Fruit fly (Drosophila melanogaster): ENCODE results near the gene CG17477.

CG17477 gene

DNA sequence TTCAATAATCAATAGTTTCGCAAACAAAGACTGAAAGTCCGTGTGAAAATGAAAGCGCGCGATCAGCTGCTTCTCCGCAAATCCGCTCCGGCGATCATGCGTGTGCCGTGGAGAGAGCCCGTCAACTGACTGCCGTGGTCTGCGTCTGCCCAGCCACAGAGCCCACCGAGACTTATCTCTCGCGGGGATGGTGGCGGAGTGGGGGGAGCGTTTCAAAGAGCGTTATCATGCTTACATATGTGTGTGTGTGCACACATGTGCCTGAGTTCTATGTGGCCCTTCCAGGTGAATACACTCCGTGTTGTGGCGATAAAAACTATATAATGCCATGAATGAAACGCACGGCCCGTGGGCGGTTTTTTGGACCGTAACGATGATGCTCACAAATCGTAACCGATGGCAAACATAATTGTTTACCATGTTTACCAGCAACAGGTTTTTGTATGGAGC lies 48.7 kb downstream of the CG17477 start:
- TF ChIP-seq exex (tag; optimal IDR thresholded peaks at IDR 0.05) (peak; percentile 52), Jarid2 (GFP tag; optimal IDR thresholded peaks at IDR 0.05) (peak; percentile 64), grau (tag; optimal IDR thresholded peaks at IDR 0.05) (no peak), Awh (GFP tag; IDR thresholded peaks at IDR 0.05) (no peak), gcm2 (GFP tag; optimal IDR thresholded peaks at IDR 0.05) (no peak), klu (GFP tag; IDR thresholded peaks at IDR 0.05) (no peak), oc (tag; optimal IDR thresholded peaks at IDR 0.05) (no peak), NfI (GFP tag; optimal IDR thresholded peaks at IDR 0.05) (no peak), CG5953 (GFP tag; IDR thresholded peaks at IDR 0.05) (peak; percentile 3; the same call in 1 of the 2 replicates), CG15514 (GFP tag; optimal IDR thresholded peaks at IDR 0.05) (peak; percentile 22), CG15601 (tag; optimal IDR thresholded peaks at IDR 0.05) (no peak), NC2α (GFP tag; optimal IDR thresholded peaks at IDR 0.05) (no peak), CG17385 (GFP tag; optimal IDR thresholded peaks at IDR 0.05) (no peak), Nf-YA (GFP tag; IDR thresholded peaks at IDR 0.05) (no peak), gt (GFP tag; IDR thresholded peaks at IDR 0.05) (no peak), CG6765 (GFP tag; optimal IDR thresholded peaks at IDR 0.05) (no peak), da (GFP tag; optimal IDR thresholded peaks at IDR 0.05) (no peak), mld (GFP tag; IDR thresholded peaks at IDR 0.05; ENCODE audit: partially characterized antibody) (no peak), dmrt99B (tag; optimal IDR thresholded peaks at IDR 0.05) (no peak), lmd (GFP tag; IDR thresholded peaks at IDR 0.05) (no peak), CG2202 (tag; optimal IDR thresholded peaks at IDR 0.05) (no peak), CG4424 (GFP tag; optimal IDR thresholded peaks at IDR 0.05) (no peak), bcd (GFP tag; optimal IDR thresholded peaks at IDR 0.05) (no peak), CG5245 (GFP tag; optimal IDR thresholded peaks at IDR 0.05) (no peak), CG1603 (tag; optimal IDR thresholded peaks at IDR 0.05) (no peak), aop (GFP tag; IDR thresholded peaks at IDR 0.05) (no peak), onecut (GFP tag; IDR thresholded peaks at IDR 0.05) (no peak), CG11247 (GFP tag; IDR thresholded peaks at IDR 0.05) (no peak), kni (GFP tag; optimal IDR thresholded peaks at IDR 0.05) (peak; percentile 39), croc (GFP tag; conservative IDR thresholded peaks at IDR 0.05) (no peak), ara (GFP tag; IDR thresholded peaks at IDR 0.05) (no peak), CG13123 (GFP tag; optimal IDR thresholded peaks at IDR 0.05) (no peak), gsb-n (tag; optimal IDR thresholded peaks at IDR 0.05) (no peak), sim (GFP tag; IDR thresholded peaks at IDR 0.05) (0 out of 2 replicates have a peak, but pooled peaks have one; percentile 5), CG7963 (GFP tag; IDR thresholded peaks at IDR 0.05; ENCODE audit: partially characterized antibody) (no peak), Atf6 (GFP tag; IDR thresholded peaks at IDR 0.05) (no peak), pan (optimal IDR thresholded peaks at IDR 0.05) (no peak), pan (GFP tag; optimal IDR thresholded peaks at IDR 0.05 in 1 of 2, IDR thresholded peaks at IDR 0.05 in 1 of 2) (no peak), CG43689 (GFP tag; IDR thresholded peaks at IDR 0.05) (no peak), CG12219 (GFP tag; optimal IDR thresholded peaks at IDR 0.05) (peak; percentile 11), Hr51 (GFP tag; optimal IDR thresholded peaks at IDR 0.05) (no peak), CG32772 (GFP tag; IDR thresholded peaks at IDR 0.05) (no peak), CG31388 (GFP tag; optimal IDR thresholded peaks at IDR 0.05) (no peak), kah (GFP tag; optimal IDR thresholded peaks at IDR 0.05) (no peak), CG14667 (GFP tag; IDR thresholded peaks at IDR 0.05) (no peak), CG12391 (tag; optimal IDR thresholded peaks at IDR 0.05) (no peak), sd (tag; optimal IDR thresholded peaks at IDR 0.05) (no peak), NC2β (GFP tag; optimal IDR thresholded peaks at IDR 0.05) (no peak), Abd-B (GFP tag; optimal IDR thresholded peaks at IDR 0.05) (no peak), CG16863 (GFP tag; optimal IDR thresholded peaks at IDR 0.05) (no peak), wdn (GFP tag; IDR thresholded peaks at IDR 0.05) (no peak), D19A (tag; optimal IDR thresholded peaks at IDR 0.05) (no peak)

Data from whole organism, embryonic.